Fruit fly (Drosophila melanogaster): Measurements from ENCODE around the gene CG33700.

The CG33700 gene

DNA sequence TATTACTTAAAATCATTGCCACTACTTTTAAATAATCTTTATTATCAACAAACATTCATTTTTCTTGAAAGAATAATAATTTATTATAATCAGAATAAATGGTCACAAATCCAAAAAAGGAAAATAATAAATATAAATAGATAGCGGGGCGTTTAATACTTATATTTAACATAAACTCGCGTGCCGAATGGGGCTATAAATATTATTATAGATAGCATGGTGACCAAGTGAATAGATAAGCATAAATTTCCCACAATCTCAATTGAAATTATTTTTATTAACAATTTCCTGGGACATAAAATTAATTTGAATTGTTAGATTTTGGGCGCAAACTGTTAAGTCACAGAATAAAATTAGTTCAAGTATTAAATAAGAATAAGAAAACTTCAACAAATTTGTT lies 18.9 kb downstream of the CG33700 start:
- no peak for TF ChIP-seq HLH3B (GFP tag; IDR thresholded peaks at IDR 0.05)
- TF ChIP-seq Asciz (GFP tag; optimal IDR thresholded peaks at IDR 0.05), result no peak
- TF ChIP-seq exex (tag; optimal IDR thresholded peaks at IDR 0.05), result peak; percentile 64

DNA sequence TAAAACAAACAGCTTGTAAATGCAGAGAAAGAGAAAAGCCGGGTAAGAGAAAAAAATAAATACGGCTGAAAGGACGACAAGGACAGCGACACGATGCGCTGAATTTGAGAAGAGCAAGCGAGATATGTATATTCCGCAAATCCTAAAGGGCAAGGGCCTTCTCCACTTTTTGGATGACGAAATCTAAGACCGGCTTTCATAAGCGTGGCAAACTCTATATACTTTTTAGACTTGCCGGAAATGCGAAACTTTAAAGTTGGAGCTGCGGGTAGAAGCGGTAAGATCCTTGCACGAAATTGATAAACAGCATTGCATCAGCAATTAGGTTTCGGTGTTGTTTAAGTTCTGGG lies 19.7 kb downstream of the CG33700 start:
- TF ChIP-seq CG34422 (GFP tag; IDR thresholded peaks at IDR 0.05) (no peak), CG10209 (GFP tag; optimal IDR thresholded peaks at IDR 0.05) (no peak), CG6654 (GFP tag; optimal IDR thresholded peaks at IDR 0.05) (no peak), crc (GFP tag; optimal IDR thresholded peaks at IDR 0.05) (peak; percentile 16), dimm (GFP tag; IDR thresholded peaks at IDR 0.05) (no peak), CG17361 (GFP tag; IDR thresholded peaks at IDR 0.05) (peak; percentile 46; the same call in 2 of the 3 replicates), CG13894 (tag; optimal IDR thresholded peaks at IDR 0.05) (peak; percentile 29), B-H1 (GFP tag; IDR thresholded peaks at IDR 0.05) (no peak), lov (optimal IDR thresholded peaks at IDR 0.05) (no peak), lov (GFP tag; IDR thresholded peaks at IDR 0.05) (no peak), Sox100B (GFP tag; optimal IDR thresholded peaks at IDR 0.05) (peak; percentile 61), CG10321 (GFP tag; IDR thresholded peaks at IDR 0.05) (peak; percentile 69; the same call in 1 of the 2 replicates), Trl (optimal IDR thresholded peaks at IDR 0.05) (peak; percentile 9 to 21), Trl (GFP tag; optimal IDR thresholded peaks at IDR 0.05) (no peak), CG17385 (GFP tag; optimal IDR thresholded peaks at IDR 0.05) (no peak), slp2 (GFP tag; optimal IDR thresholded peaks at IDR 0.05) (no peak), CG16813 (GFP tag; IDR thresholded peaks at IDR 0.05; ENCODE audit: partially characterized antibody) (no peak), Bteb2 (GFP tag; optimal IDR thresholded peaks at IDR 0.05) (no peak), CG30431 (GFP tag; optimal IDR thresholded peaks at IDR 0.05) (no peak), CG3163 (GFP tag; optimal IDR thresholded peaks at IDR 0.05) (peak; percentile 83), CG7963 (GFP tag; IDR thresholded peaks at IDR 0.05; ENCODE audit: partially characterized antibody) (no peak), CG12071 (GFP tag; optimal IDR thresholded peaks at IDR 0.05) (no peak), lilli (GFP tag; optimal IDR thresholded peaks at IDR 0.05) (no peak), gem (tag; optimal IDR thresholded peaks at IDR 0.05) (no peak), Hr3 (GFP tag; optimal IDR thresholded peaks at IDR 0.05) (no peak), zen (tag; optimal IDR thresholded peaks at IDR 0.05) (no peak), CG14710 (tag; optimal IDR thresholded peaks at IDR 0.05) (no peak), sens (GFP tag) (peak; percentile 26)

DNA sequence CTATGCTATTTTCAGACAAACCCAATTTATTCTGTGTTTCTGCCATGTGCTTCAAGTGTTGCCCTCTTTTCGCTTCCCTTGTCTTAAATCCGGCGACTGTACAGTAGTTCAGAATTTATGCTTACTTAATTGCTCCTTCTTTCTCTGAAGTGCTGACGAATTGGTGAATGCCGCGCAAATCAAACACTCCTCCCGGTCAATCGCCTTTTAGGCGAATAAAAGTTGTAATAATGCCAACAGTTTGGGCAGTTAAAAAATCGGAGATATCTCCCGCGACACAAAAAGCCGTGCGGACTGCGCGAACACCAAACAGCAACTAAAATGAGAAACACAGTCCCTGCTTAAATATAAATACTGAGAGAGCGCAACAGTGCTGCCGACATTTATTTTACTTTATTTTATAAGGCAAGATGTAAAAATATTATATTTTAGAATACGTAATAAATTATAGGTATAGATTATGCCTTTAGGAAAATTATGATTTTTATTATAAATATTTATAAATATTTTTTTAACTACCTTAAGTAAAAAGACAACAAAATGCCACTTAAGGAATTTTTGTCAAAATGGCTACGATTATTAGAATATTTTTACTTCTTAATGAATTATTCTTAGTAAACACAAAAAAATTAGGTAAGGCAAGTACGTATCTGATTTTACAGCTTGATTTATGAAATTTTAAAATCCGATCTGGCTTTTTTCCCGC lies 20.2 kb downstream of the CG33700 start, which contains the start of gene path:
Gene path, minus strand, starts transcription at position 322 of the 706 bp plus-strand sequence.
- TF ChIP-seq CG7372 (GFP tag; IDR thresholded peaks at IDR 0.05) (no peak), Pdp1 (GFP tag; optimal IDR thresholded peaks at IDR 0.05) (peak in 1 of 2 experiments; percentile 34), CG12236 (GFP tag; optimal IDR thresholded peaks at IDR 0.05) (no peak), CG16863 (GFP tag; optimal IDR thresholded peaks at IDR 0.05) (no peak), Ssrp (tag; optimal IDR thresholded peaks at IDR 0.05) (no peak), CG13287 (GFP tag; IDR thresholded peaks at IDR 0.05; ENCODE audit: partially characterized antibody) (peak; percentile 42; the same call in 1 of the 2 replicates), Jarid2 (GFP tag; optimal IDR thresholded peaks at IDR 0.05) (peak; percentile 100), ash1 (GFP tag; optimal IDR thresholded peaks at IDR 0.05) (peak; percentile 7), CG4730 (GFP tag; IDR thresholded peaks at IDR 0.05) (no peak), Stat92E (GFP tag; optimal IDR thresholded peaks at IDR 0.05) (peak in 1 of 3 experiments; percentile 30), CG9727 (GFP tag; optimal IDR thresholded peaks at IDR 0.05) (peak; percentile 64), CG15011 (GFP tag; optimal IDR thresholded peaks at IDR 0.05) (no peak), exex (tag; optimal IDR thresholded peaks at IDR 0.05) (no peak), trem (tag; optimal IDR thresholded peaks at IDR 0.05) (peak; percentile 67), Ets65A (GFP tag) (no peak), Nf-YC (tag; optimal IDR thresholded peaks at IDR 0.05) (peak; percentile 48), gsb (GFP tag; IDR thresholded peaks at IDR 0.05) (no peak), CG30403 (GFP tag; optimal IDR thresholded peaks at IDR 0.05) (peak; percentile 35), kni (GFP tag; optimal IDR thresholded peaks at IDR 0.05) (peak; percentile 29), lab (GFP tag; optimal IDR thresholded peaks at IDR 0.05) (peak; percentile 40)

Measured in whole organism, embryonic.